Worm (Caenorhabditis elegans): ENCODE measurements around the gene maph-9.

Gene maph-9

DNA sequence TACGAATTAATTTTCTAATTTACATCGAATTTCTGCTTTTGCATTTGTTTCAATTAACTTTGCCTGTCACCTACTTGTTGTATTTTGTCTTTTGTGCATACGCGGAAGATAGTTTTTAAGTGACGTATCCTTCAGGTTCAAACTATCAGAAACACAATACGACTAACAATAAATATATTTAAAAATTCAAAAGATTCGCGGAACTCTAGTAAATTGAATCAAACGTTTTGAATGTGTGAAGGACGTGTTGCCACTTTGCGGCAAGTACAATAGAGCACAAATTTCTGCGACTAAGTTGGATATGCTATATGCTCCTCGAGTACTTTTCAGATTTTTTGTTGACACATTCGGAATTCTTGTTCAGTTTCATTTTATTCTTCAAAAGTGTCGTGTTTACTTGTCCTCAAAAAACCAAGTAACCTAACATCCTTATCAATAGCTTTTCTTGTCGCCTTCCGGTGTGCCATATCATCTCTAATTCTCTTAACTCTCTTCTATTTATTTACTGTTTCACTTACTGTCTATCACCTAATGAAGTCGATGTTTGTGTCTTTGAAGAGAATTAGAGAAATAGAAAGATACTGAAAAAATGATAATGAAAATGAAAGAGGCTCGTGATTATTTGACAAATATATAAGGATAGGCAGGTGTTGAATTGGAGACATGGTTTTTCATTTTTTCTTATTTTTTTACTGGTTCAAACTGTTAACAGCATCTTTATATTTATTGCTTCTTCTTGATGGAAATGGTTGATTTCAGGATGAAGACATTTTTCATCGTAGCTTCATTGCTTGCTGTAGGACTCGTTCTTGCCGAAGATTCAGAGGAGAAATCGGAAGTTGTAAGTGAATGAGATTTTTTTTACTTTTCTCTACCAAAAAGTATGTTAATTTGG, 32.3 kb downstream of the maph-9 start, which contains the start of gene srlf-7 (continued):
- TF ChIP-seq attf-4 (tag; optimal IDR thresholded peaks at IDR 0.05): no peak
- no peak for TF ChIP-seq ces-1 (GFP tag; optimal IDR thresholded peaks at IDR 0.05)
- no peak for TF ChIP-seq unc-130 (GFP tag; optimal IDR thresholded peaks at IDR 0.05)
- no peak for TF ChIP-seq nhr-42 (GFP tag; IDR thresholded peaks at IDR 0.05)
- TF ChIP-seq ZK337.2 (GFP tag; IDR thresholded peaks at IDR 0.05): no peak
- no peak for TF ChIP-seq egl-43 (GFP tag; IDR thresholded peaks at IDR 0.05)
- TF ChIP-seq lin-29 (GFP tag; IDR thresholded peaks at IDR 0.05): no peak

- TF ChIP-seq ctbp-1 (GFP tag; IDR thresholded peaks at IDR 0.05) (no peak), snpc-4 (tag; optimal IDR thresholded peaks at IDR 0.05) (no peak), unc-62 (GFP tag; optimal IDR thresholded peaks at IDR 0.05 in 1 of 2) (peak in 1 of 2 experiments; percentile 28), unc-62 (tag; optimal IDR thresholded peaks at IDR 0.05) (no peak), T20F7.1 (GFP tag; optimal IDR thresholded peaks at IDR 0.05) (peak; percentile 63), ceh-28 (tag; optimal IDR thresholded peaks at IDR 0.05) (no peak), aha-1 (tag) (peak; percentile 80), hlh-11 (tag; optimal IDR thresholded peaks at IDR 0.05) (peak; percentile 81), hlh-30 (tag; optimal IDR thresholded peaks at IDR 0.05; ENCODE audit: insufficient read depth) (peak; percentile 67), dve-1 (tag; optimal IDR thresholded peaks at IDR 0.05; ENCODE audit: insufficient read depth) (peak; percentile 89), zfp-2 (tag; optimal IDR thresholded peaks at IDR 0.05) (no peak), daf-16 (GFP tag; optimal IDR thresholded peaks at IDR 0.05) (peak in 1 of 2 experiments; percentile 36), daf-16 (tag; optimal IDR thresholded peaks at IDR 0.05) (peak; percentile 91), mdl-1 (tag; optimal IDR thresholded peaks at IDR 0.05) (peak in 1 of 2 experiments; percentile 20), ceh-20 (GFP tag; IDR thresholded peaks at IDR 0.05) (no peak), pqm-1 (tag; optimal IDR thresholded peaks at IDR 0.05) (peak; percentile 93), nhr-10 (tag; optimal IDR thresholded peaks at IDR 0.05) (peak; percentile 10), fos-1 (tag; optimal IDR thresholded peaks at IDR 0.05) (no peak), nhr-11 (tag; optimal IDR thresholded peaks at IDR 0.05) (no peak), nhr-48 (tag; optimal IDR thresholded peaks at IDR 0.05) (peak; percentile 72), nhr-28 (tag; optimal IDR thresholded peaks at IDR 0.05) (peak; percentile 95), nhr-77 (tag; optimal IDR thresholded peaks at IDR 0.05) (peak; percentile 91), dmd-6 (GFP tag; IDR thresholded peaks at IDR 0.05) (peak; percentile 89)
Observed at ce11 chrIV:7190409-7190808, 34.0 kb downstream of the maph-9 start.

DNA sequence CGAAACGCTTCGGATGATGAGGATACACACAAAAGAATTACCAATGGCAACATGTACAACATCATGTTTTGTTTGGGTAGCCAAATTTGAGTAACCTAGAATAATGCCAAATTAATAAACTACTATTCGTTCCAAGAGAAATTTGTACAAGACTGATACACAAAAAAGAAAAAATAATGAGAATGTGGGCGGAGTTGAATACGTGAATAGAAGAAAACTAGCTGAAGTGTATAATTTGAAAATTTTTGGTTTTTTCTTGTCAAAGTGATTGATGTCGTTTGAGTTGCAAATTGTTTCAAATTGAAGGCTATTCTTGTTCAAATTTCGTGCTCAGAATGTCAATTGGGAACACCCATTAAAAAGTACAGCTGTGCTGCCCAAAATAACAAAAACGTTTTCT, 35.3 kb downstream of the maph-9 start, which contains the start of gene R13A1.5:
Gene R13A1.5 (minus strand): TSS at position 101 of the 400 bp plus-strand sequence.
- TF ChIP-seq F10B5.3 (tag; optimal IDR thresholded peaks at IDR 0.05) (no peak), F37D6.2 (tag; optimal IDR thresholded peaks at IDR 0.05) (no peak), nhr-11 (tag; optimal IDR thresholded peaks at IDR 0.05) (no peak), ceh-20 (GFP tag; IDR thresholded peaks at IDR 0.05) (no peak), set-16 (GFP tag; IDR thresholded peaks at IDR 0.05) (no peak), madf-5 (GFP tag; IDR thresholded peaks at IDR 0.05) (no peak), pha-4 (GFP tag; IDR thresholded peaks at IDR 0.05) (no peak), pha-4 (tag; optimal IDR thresholded peaks at IDR 0.05) (no peak), nhr-102 (tag; optimal IDR thresholded peaks at IDR 0.05) (no peak), ceh-28 (tag; optimal IDR thresholded peaks at IDR 0.05) (no peak), lin-38 (GFP tag; IDR thresholded peaks at IDR 0.05) (no peak), nhr-111 (GFP tag; optimal IDR thresholded peaks at IDR 0.05) (no peak), gei-8 (GFP tag; optimal IDR thresholded peaks at IDR 0.05) (no peak), ceh-62 (tag; optimal IDR thresholded peaks at IDR 0.05) (no peak), jun-1 (tag; optimal IDR thresholded peaks at IDR 0.05) (no peak)
